Fruit fly (Drosophila melanogaster) whole organism, embryonic: ENCODE results near the gene Fnta.

ENCODE experiments used
- Atf3 ChIP-seq: fragments of 200-800 bp; sonication (Bioruptor generic); optimal IDR thresholded peaks from 3 replicates; lab custom pipeline; 2016; ENCODE audit warnings: missing biosample characterization, missing genetic modification characterization
- Blimp-1 ChIP-seq: fragments of 200-800 bp; sonication (Bioruptor generic); optimal IDR thresholded peaks from 3 replicates; lab custom pipeline; 2018; ENCODE audit warnings: missing biosample characterization, missing genetic modification characterization, mild to moderate bottlenecking, moderate library complexity, missing genetic modification reagents
- CG10431 ChIP-seq: fragments of 200-800 bp; sonication (Bioruptor generic); optimal IDR thresholded peaks from 3 replicates; lab custom pipeline; 2018; ENCODE audit warnings: missing biosample characterization, mild to moderate bottlenecking, missing genetic modification characterization
- CG11093 ChIP-seq: fragments of 200-800 bp; sonication (Bioruptor generic); IDR thresholded peaks from 3 replicates; pipeline ENCODE4 v1.3.6; 2022; ENCODE audit warnings: missing biosample characterization, missing genetic modification characterization
- CG12391 ChIP-seq: fragments of 200-800 bp; sonication (Bioruptor generic); optimal IDR thresholded peaks from 3 replicates; lab custom pipeline; 2018; ENCODE audit warnings: missing biosample characterization, mild to moderate bottlenecking, missing genetic modification characterization, moderate library complexity
- CG13424 ChIP-seq: fragments of 200-800 bp; sonication (Bioruptor generic); optimal IDR thresholded peaks from 2 replicates; lab custom pipeline; 2019; ENCODE audit warnings: missing biosample characterization, mild to moderate bottlenecking, missing genetic modification characterization, moderate library complexity
- CG14050 ChIP-seq: fragments of 200-800 bp; sonication (Bioruptor generic); IDR thresholded peaks from 3 replicates; pipeline ENCODE4 v1.3.6; 2022; ENCODE audit warnings: missing biosample characterization, missing genetic modification characterization
- CG15269 ChIP-seq: fragments of 200-800 bp; sonication (Bioruptor generic); optimal IDR thresholded peaks from 2 replicates; lab custom pipeline; 2018; ENCODE audit warnings: missing biosample characterization, mild to moderate bottlenecking, missing genetic modification characterization, moderate library complexity
- CG17361 ChIP-seq: fragments of 200-800 bp; sonication (Bioruptor generic); IDR thresholded peaks from 3 replicates; pipeline ENCODE4 v1.3.6; 2022; ENCODE audit warnings: missing biosample characterization, missing genetic modification characterization
- CG17802 ChIP-seq: fragments of 200-800 bp; sonication (Bioruptor generic); optimal IDR thresholded peaks from 2 replicates; lab custom pipeline; 2018; ENCODE audit warnings: missing biosample characterization, mild to moderate bottlenecking, missing genetic modification characterization, moderate library complexity
- CG18619 ChIP-seq: fragments of 200-800 bp; sonication (Bioruptor generic); optimal IDR thresholded peaks from 3 replicates; lab custom pipeline; 2017; ENCODE audit warnings: missing biosample characterization, mild to moderate bottlenecking, missing genetic modification characterization
- CG2678 ChIP-seq: fragments of 200-800 bp; sonication (Bioruptor generic); optimal IDR thresholded peaks from 3 replicates; lab custom pipeline; 2019; ENCODE audit warnings: missing biosample characterization, mild to moderate bottlenecking, missing genetic modification characterization, moderate library complexity
- CG32772 ChIP-seq: fragments of 200-800 bp; sonication (Bioruptor generic); IDR thresholded peaks from 2 replicates; pipeline ENCODE4 v1.3.6; 2022; ENCODE audit warnings: missing biosample characterization, missing genetic modification characterization
- CG3407 ChIP-seq: fragments of 200-800 bp; sonication (Bioruptor generic); optimal IDR thresholded peaks from 2 replicates; lab custom pipeline; 2018; ENCODE audit warnings: missing biosample characterization, mild to moderate bottlenecking, missing genetic modification characterization
- CG5180 ChIP-seq: fragments of 200-800 bp; sonication (Bioruptor generic); optimal IDR thresholded peaks from 3 replicates; lab custom pipeline; 2017; ENCODE audit warnings: missing biosample characterization, missing genetic modification characterization, mild to moderate bottlenecking, moderate library complexity, missing genetic modification reagents
- CG6813 ChIP-seq: fragments of 200-800 bp; sonication (Bioruptor generic); optimal IDR thresholded peaks from 2 replicates; lab custom pipeline; 2017; ENCODE audit warnings: missing biosample characterization, missing genetic modification characterization, mild to moderate bottlenecking, moderate library complexity, missing genetic modification reagents
- CG7556 ChIP-seq: fragments of 200-800 bp; sonication (Bioruptor generic); optimal IDR thresholded peaks from 2 replicates; lab custom pipeline; 2017; ENCODE audit warnings: missing biosample characterization, mild to moderate bottlenecking, missing genetic modification characterization
- CG7839 ChIP-seq: fragments of 200-800 bp; sonication (Bioruptor generic); optimal IDR thresholded peaks from 3 replicates; lab custom pipeline; 2018; ENCODE audit warnings: missing biosample characterization, mild to moderate bottlenecking, missing genetic modification characterization, moderate library complexity
- CG8924 ChIP-seq: fragments of 200-800 bp; optimal IDR thresholded peaks from 3 replicates; lab custom pipeline; 2019; ENCODE audit warnings: missing biosample characterization, mild to moderate bottlenecking, missing genetic modification characterization, moderate library complexity
- Ets65A ChIP-seq: fragments of 200-800 bp; sonication (Bioruptor generic); peaks from one replicate; lab custom pipeline; 2016; ENCODE audit warnings: missing biosample characterization, missing genetic modification characterization
- H15 ChIP-seq: fragments of 200-800 bp; sonication (Bioruptor generic); IDR thresholded peaks from 3 replicates; pipeline ENCODE4 v1.3.6; 2022; ENCODE audit warnings: missing biosample characterization, missing genetic modification characterization
- Hr51 ChIP-seq, 2 experiments: fragments of 200-800 bp; sonication (Bioruptor generic); optimal IDR thresholded peaks; 2 replicates in 1 of 2; 3 replicates in 1 of 2; lab custom pipeline; 2016 to 2018; ENCODE audit warnings: missing biosample characterization in 2 of 2, missing genetic modification characterization in 2 of 2, mild to moderate bottlenecking in 1 of 2, moderate library complexity in 1 of 2
- Mad ChIP-seq: fragments of 200-800 bp; sonication (Bioruptor generic); optimal IDR thresholded peaks from 2 replicates; lab custom pipeline; 2016; ENCODE audit warnings: missing biosample characterization, missing genetic modification characterization
- Meics ChIP-seq: fragments of 200-800 bp; sonication (Bioruptor generic); optimal IDR thresholded peaks from 2 replicates; lab custom pipeline; 2017; ENCODE audit warnings: missing biosample characterization, mild to moderate bottlenecking, missing genetic modification characterization
- NC2β ChIP-seq: fragments of 200-800 bp; sonication (Bioruptor generic); optimal IDR thresholded peaks from 2 replicates; lab custom pipeline; 2016; ENCODE audit warnings: missing biosample characterization, missing genetic modification characterization
- Pdp1 ChIP-seq, 2 experiments: fragments of 200-800 bp; sonication (Bioruptor generic); optimal IDR thresholded peaks; 3 replicates each; lab custom pipeline; 2016; ENCODE audit warnings: missing biosample characterization in 2 of 2, missing genetic modification characterization in 2 of 2, mild to moderate bottlenecking in 1 of 2, moderate library complexity in 1 of 2
- Spps ChIP-seq: fragments of 200-800 bp; sonication (Bioruptor generic); optimal IDR thresholded peaks from 2 replicates; lab custom pipeline; 2018; ENCODE audit warnings: missing biosample characterization, mild to moderate bottlenecking, missing genetic modification characterization
- Stat92E ChIP-seq, 3 experiments: fragments of >200 bp in 2 of 3; fragments of 200-800 bp in 1 of 3; sonication (Bioruptor generic) in 1 of 3; optimal IDR thresholded peaks; 2 replicates each; lab custom pipeline; 2017 to 2019; ENCODE audit warnings: missing biosample characterization in 3 of 3, missing genetic modification characterization in 3 of 3, mild to moderate bottlenecking in 1 of 3, moderate library complexity in 1 of 3
- Trl ChIP-seq, 3 experiments: fragments of >200 bp in 2 of 3; fragments of 200-800 bp in 1 of 3; sonication (Bioruptor generic) in 1 of 3; optimal IDR thresholded peaks; 2 replicates in 1 of 3; 3 replicates in 2 of 3; lab custom pipeline; 2016 to 2017; ENCODE audit warnings: missing biosample characterization in 1 of 3, missing genetic modification characterization in 1 of 3
- Xbp1 ChIP-seq: fragments of 200-800 bp; sonication (Bioruptor generic); optimal IDR thresholded peaks from 3 replicates; lab custom pipeline; 2016; ENCODE audit warnings: missing biosample characterization, mild to moderate bottlenecking, missing genetic modification characterization
- amos ChIP-seq: fragments of 200-800 bp; sonication (Bioruptor generic); IDR thresholded peaks from 2 replicates; pipeline ENCODE4 v1.3.6; 2022; ENCODE audit warnings: missing biosample characterization, missing genetic modification characterization; ENCODE audit not compliant: partially characterized antibody
- btn ChIP-seq: fragments of 200-800 bp; sonication (Bioruptor generic); optimal IDR thresholded peaks from 2 replicates; lab custom pipeline; 2016; ENCODE audit warnings: missing biosample characterization, missing genetic modification characterization
- crol ChIP-seq: fragments of 200-800 bp; sonication (Bioruptor generic); IDR thresholded peaks from 2 replicates; pipeline ENCODE4 v1.3.6; 2022; ENCODE audit warnings: missing biosample characterization, missing genetic modification characterization
- ems ChIP-seq: fragments of 200-800 bp; sonication (Bioruptor generic); optimal IDR thresholded peaks from 3 replicates; lab custom pipeline; 2016; ENCODE audit warnings: missing biosample characterization, missing genetic modification characterization
- gem ChIP-seq: fragments of 200-800 bp; sonication (Bioruptor generic); optimal IDR thresholded peaks from 2 replicates; lab custom pipeline; 2019; ENCODE audit warnings: missing biosample characterization, mild to moderate bottlenecking, missing genetic modification characterization, moderate library complexity
- gfzf ChIP-seq: fragments of 200-800 bp; sonication (Bioruptor generic); optimal IDR thresholded peaks from 2 replicates; lab custom pipeline; 2016; ENCODE audit warnings: missing biosample characterization, mild to moderate bottlenecking, missing genetic modification characterization, moderate library complexity
- jumu ChIP-seq: fragments of 200-800 bp; sonication (Bioruptor generic); optimal IDR thresholded peaks from 3 replicates; lab custom pipeline; 2016; ENCODE audit warnings: missing biosample characterization, missing genetic modification characterization
- nau ChIP-seq: fragments of 200-800 bp; sonication (Bioruptor generic); optimal IDR thresholded peaks from 3 replicates; lab custom pipeline; 2017; ENCODE audit warnings: missing biosample characterization, mild to moderate bottlenecking, missing genetic modification characterization, missing genetic modification reagents
- nerfin-2 ChIP-seq: fragments of 200-800 bp; sonication (Bioruptor generic); IDR thresholded peaks from 2 replicates; pipeline ENCODE4 v1.3.6; 2022; ENCODE audit warnings: missing biosample characterization, missing genetic modification characterization; ENCODE audit not compliant: partially characterized antibody
- oc ChIP-seq: fragments of 200-800 bp; sonication (Bioruptor generic); optimal IDR thresholded peaks from 2 replicates; lab custom pipeline; 2018; ENCODE audit warnings: missing biosample characterization, mild to moderate bottlenecking, missing genetic modification characterization, moderate library complexity
- ranshi ChIP-seq: fragments of 200-800 bp; sonication (Bioruptor generic); IDR thresholded peaks from 2 replicates; pipeline ENCODE4 v1.3.6; 2022; ENCODE audit warnings: missing biosample characterization, missing genetic modification characterization
- ro ChIP-seq: fragments of 200-800 bp; sonication (Bioruptor generic); IDR thresholded peaks from 2 replicates; pipeline ENCODE4 v1.3.6; 2022; ENCODE audit warnings: missing biosample characterization, missing genetic modification characterization
- row ChIP-seq: fragments of 200-800 bp; sonication (Bioruptor generic); IDR thresholded peaks from 3 replicates; pipeline ENCODE4 v1.3.6; 2022; ENCODE audit warnings: missing biosample characterization, missing genetic modification characterization
- sens ChIP-seq: fragments of 200-800 bp; sonication (Bioruptor generic); peaks from one replicate; lab custom pipeline; 2016; ENCODE audit warnings: missing biosample characterization, missing genetic modification characterization
- sna ChIP-seq: fragments of 200-800 bp; sonication (Bioruptor generic); IDR thresholded peaks from 2 replicates; pipeline ENCODE4 v1.3.6; 2022; ENCODE audit warnings: missing biosample characterization, missing genetic modification characterization; ENCODE audit not compliant: partially characterized antibody
- tap ChIP-seq: fragments of 200-800 bp; optimal IDR thresholded peaks from 3 replicates; lab custom pipeline; 2019; ENCODE audit warnings: missing biosample characterization, mild to moderate bottlenecking, missing genetic modification characterization, moderate library complexity
- tgo ChIP-seq: fragments of 200-800 bp; sonication (Bioruptor generic); IDR thresholded peaks from 3 replicates; pipeline ENCODE4 v1.3.6; 2022; ENCODE audit warnings: missing biosample characterization, missing genetic modification characterization

Gene Fnta

DNA sequence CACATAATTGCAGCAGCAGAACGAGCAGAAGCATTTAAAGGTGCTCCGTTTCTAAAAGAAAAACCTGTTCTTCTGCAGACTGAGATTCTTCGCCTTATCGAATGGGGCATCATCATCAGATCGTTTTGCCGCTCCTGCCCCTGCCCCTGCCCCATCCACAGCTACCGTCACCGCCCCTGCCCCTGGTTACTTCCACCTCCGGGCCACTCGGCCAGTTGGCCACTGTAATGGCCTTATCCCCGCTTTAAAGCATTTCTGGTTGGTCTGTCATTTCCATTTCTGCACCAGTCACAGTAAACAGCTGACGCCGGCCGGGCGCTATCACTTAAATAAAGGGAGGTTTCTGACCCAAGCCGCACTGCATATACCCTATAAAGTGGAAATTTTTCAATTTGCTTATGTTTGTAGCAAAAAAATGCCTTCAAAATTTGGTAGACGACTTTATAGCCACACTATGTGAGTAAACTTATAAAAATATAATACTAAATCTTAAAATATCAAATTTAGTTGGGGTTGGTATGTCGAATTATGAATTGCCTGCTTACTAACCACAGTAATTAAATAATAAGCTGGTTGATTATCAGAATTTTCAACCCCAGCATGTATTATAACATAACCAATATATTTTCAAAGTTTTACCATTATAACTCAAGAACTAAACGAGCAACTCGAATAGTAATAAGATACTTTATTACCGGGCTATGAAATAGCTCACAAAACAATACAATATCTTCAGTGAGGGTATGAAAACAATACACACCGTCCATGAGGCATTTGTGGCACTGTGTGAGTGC is 19.6 kb downstream of the Fnta start (continued):
- TF ChIP-seq Hr51 (GFP tag; optimal IDR thresholded peaks at IDR 0.05; lab: Kevin White, UChicago) (peak in 1 of 2 experiments; percentile 71), crol (peak; percentile 93), CG18619 (GFP tag; lab: Kevin White, UChicago) (peak; percentile 81), CG3407 (GFP tag; lab: Kevin White, UChicago) (peak; percentile 61), CG7839 (peak; percentile 77), H15 (GFP tag; lab: Robert Waterston, UW) (no peak), Spps (tag; lab: Kevin White, UChicago) (no peak), CG7556 (GFP tag; lab: Kevin White, UChicago) (peak; percentile 92), tgo (GFP tag; lab: Robert Waterston, UW) (peak; percentile 50; the same call in 2 of the 3 replicates), CG13424 (peak; percentile 84), CG15269 (peak; percentile 68), amos (GFP tag; lab: Robert Waterston, UW) (no peak), nau (GFP tag; lab: Kevin White, UChicago) (no peak), Stat92E (GFP tag; optimal IDR thresholded peaks at IDR 0.05; lab: Kevin White, UChicago) (no peak), CG5180 (peak; percentile 20), CG17802 (no peak), Pdp1 (GFP tag; optimal IDR thresholded peaks at IDR 0.05; lab: Kevin White, UChicago) (peak; percentile 39 to 40), tap (tag; lab: Kevin White, UChicago) (peak; percentile 36), oc (tag; lab: Kevin White, UChicago) (no peak), jumu (GFP tag; lab: Kevin White, UChicago) (no peak), CG11093 (GFP tag; lab: Robert Waterston, UW) (no peak), CG8924 (peak; percentile 84), CG17361 (peak; percentile 89), CG6813 (peak; percentile 44), CG32772 (GFP tag; lab: Robert Waterston, UW) (0 out of 2 replicates have a peak, but pooled peaks have one; percentile 9), CG2678 (tag; lab: Kevin White, UChicago) (peak; percentile 85), CG12391 (tag; lab: Kevin White, UChicago) (peak; percentile 77), Xbp1 (GFP tag; lab: Kevin White, UChicago) (peak; percentile 62), ro (GFP tag; lab: Robert Waterston, UW) (no peak), gfzf (GFP tag; lab: Kevin White, UChicago) (no peak), sens (GFP tag; lab: Kevin White, UChicago) (peak; percentile 92), NC2β (GFP tag; lab: Kevin White, UChicago) (no peak), ems (GFP tag; lab: Kevin White, UChicago) (no peak), sna (GFP tag; lab: Robert Waterston, UW) (no peak), Atf3 (GFP tag; lab: Kevin White, UChicago) (peak; percentile 13), nerfin-2 (no peak), Ets65A (GFP tag; lab: Kevin White, UChicago) (peak; percentile 89), gem (tag; lab: Kevin White, UChicago) (peak; percentile 85), btn (no peak), CG10431 (GFP tag; lab: Kevin White, UChicago) (peak; percentile 56), CG14050 (GFP tag; lab: Robert Waterston, UW) (peak; percentile 16; the same call in 1 of the 3 replicates), Meics (GFP tag; lab: Kevin White, UChicago) (peak; percentile 74), ranshi (GFP tag; lab: Robert Waterston, UW) (peak; percentile 25; the same call in 1 of the 2 replicates), Mad (GFP tag; lab: Kevin White, UChicago) (peak; percentile 28), row (GFP tag; lab: Robert Waterston, UW) (peak; percentile 96), Trl (optimal IDR thresholded peaks at IDR 0.05; lab: Kevin White, UChicago) (no peak), Trl (GFP tag; optimal IDR thresholded peaks at IDR 0.05; lab: Kevin White, UChicago) (peak; percentile 19), Blimp-1 (GFP tag; lab: Kevin White, UChicago) (peak; percentile 7)
